Worm (Caenorhabditis elegans): ENCODE data around the gene tag-322.

The tag-322 gene

DNA sequence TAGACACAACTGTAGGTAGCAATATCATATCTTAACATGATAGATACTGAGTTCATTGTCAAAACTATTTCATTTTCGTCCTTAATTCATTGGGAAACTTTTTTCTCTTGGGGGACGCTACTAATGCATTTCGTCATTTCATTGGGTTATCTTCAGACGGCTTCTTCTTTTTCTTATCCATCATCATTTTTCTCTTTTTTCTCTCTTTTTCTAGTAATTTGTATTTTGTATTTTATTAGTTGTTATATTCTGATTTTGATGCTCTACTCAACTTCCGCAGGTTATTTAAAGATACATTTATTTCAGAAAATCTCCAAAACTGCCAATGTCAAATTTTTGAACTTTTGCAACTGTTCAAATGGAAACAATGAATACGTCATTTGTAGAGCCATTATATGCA is 41.8 kb downstream of the tag-322 start, which contains the start of gene npr-35:
TSS of gene npr-35 (plus strand) at position 301 of the 400 bp plus-strand sequence.
- TF ChIP-seq sptf-1 (tag; optimal IDR thresholded peaks at IDR 0.05) (no peak), unc-62 (GFP tag; optimal IDR thresholded peaks at IDR 0.05) (no peak), ztf-11 (tag; optimal IDR thresholded peaks at IDR 0.05) (no peak), nhr-237 (tag; optimal IDR thresholded peaks at IDR 0.05) (no peak), elt-1 (tag; optimal IDR thresholded peaks at IDR 0.05; ENCODE audit: borderline replicate concordance, insufficient read depth) (no peak), lsy-2 (tag; optimal IDR thresholded peaks at IDR 0.05) (no peak), ceh-39 (tag; optimal IDR thresholded peaks at IDR 0.05) (no peak), nhr-12 (tag; optimal IDR thresholded peaks at IDR 0.05) (no peak), ceh-43 (GFP tag; optimal IDR thresholded peaks at IDR 0.05) (no peak), mep-1 (tag; optimal IDR thresholded peaks at IDR 0.05) (no peak), unc-39 (tag; optimal IDR thresholded peaks at IDR 0.05) (no peak), ceh-83 (GFP tag; optimal IDR thresholded peaks at IDR 0.05) (no peak), sem-2 (GFP tag; optimal IDR thresholded peaks at IDR 0.05) (no peak), hlh-1 (tag; optimal IDR thresholded peaks at IDR 0.05) (no peak), zip-8 (tag; optimal IDR thresholded peaks at IDR 0.05) (no peak), flh-1 (GFP tag; optimal IDR thresholded peaks at IDR 0.05) (no peak), ces-1 (GFP tag; optimal IDR thresholded peaks at IDR 0.05) (no peak)

DNA sequence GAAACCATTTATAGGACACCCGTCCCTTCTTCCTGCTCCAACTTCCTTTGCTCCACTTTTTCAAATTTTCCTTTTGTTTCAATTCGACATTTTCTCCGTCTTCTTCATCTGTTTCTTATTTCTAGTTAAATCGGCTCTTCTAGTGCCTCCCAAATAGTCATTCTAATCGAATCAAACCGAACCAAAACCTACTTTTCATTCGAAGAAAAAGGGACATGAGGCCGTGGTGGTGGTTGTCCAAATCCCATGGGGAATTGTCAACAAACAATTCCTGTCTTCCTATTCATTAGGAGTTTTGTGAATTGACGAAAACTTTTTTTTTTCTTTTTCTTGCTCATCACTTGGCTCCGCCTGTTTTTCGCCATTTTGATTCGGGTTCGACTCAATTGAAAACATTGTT is 48.7 kb downstream of the tag-322 start:
- no peak for TF ChIP-seq hlh-1 (tag; optimal IDR thresholded peaks at IDR 0.05)
- peak; percentile 50 for TF ChIP-seq ces-1 (GFP tag; optimal IDR thresholded peaks at IDR 0.05)

DNA sequence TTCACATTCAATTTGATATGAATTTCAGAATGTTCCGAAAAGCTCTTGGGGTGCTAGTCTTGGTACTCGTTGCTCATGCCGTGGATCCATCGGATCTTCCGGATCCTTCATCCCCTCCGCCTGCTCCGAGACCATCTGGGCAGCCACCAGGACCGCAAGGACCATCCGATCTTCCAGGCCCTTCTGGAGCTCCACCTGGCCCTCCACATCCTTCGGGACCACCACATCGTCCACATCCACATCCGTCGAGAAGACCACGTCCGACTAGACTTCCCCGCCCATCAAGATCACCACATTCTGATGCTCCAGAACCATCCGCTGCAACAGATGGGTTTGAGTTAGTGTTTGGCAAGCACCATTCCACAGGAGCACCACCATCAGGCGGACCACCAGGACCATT is 50.7 kb downstream of the tag-322 start, which contains the start of gene clx-1:
TSS of gene clx-1 (plus strand) at position 30 of the 400 bp plus-strand sequence.
- no peak for TF ChIP-seq snpc-4 (tag; optimal IDR thresholded peaks at IDR 0.05)
- no peak for TF ChIP-seq ham-2 (GFP tag; optimal IDR thresholded peaks at IDR 0.05)
- TF ChIP-seq mab-5 (tag; optimal IDR thresholded peaks at IDR 0.05): no peak
- TF ChIP-seq cnd-1 (tag; optimal IDR thresholded peaks at IDR 0.05): no peak
- no peak for TF ChIP-seq elt-3 (tag; optimal IDR thresholded peaks at IDR 0.05)
- no peak for TF ChIP-seq lin-32 (GFP tag; optimal IDR thresholded peaks at IDR 0.05)
- TF ChIP-seq nhr-28 (tag; optimal IDR thresholded peaks at IDR 0.05): no peak
- TF ChIP-seq zip-8 (tag; optimal IDR thresholded peaks at IDR 0.05): no peak
- no peak for TF ChIP-seq unc-120 (tag; optimal IDR thresholded peaks at IDR 0.05; ENCODE audit: poor library complexity, severe bottlenecking)
- TF ChIP-seq unc-39 (tag; optimal IDR thresholded peaks at IDR 0.05): no peak
- TF ChIP-seq ztf-11 (tag; optimal IDR thresholded peaks at IDR 0.05): no peak
- TF ChIP-seq bed-3 (GFP tag; optimal IDR thresholded peaks at IDR 0.05): no peak
- no peak for TF ChIP-seq nhr-237 (tag; optimal IDR thresholded peaks at IDR 0.05)
- TF ChIP-seq ceh-39 (tag; optimal IDR thresholded peaks at IDR 0.05): no peak
- no peak for TF ChIP-seq mep-1 (tag; optimal IDR thresholded peaks at IDR 0.05)
- TF ChIP-seq tbx-8 (GFP tag; optimal IDR thresholded peaks at IDR 0.05): no peak
- no peak for TF ChIP-seq elt-1 (tag; optimal IDR thresholded peaks at IDR 0.05; ENCODE audit: borderline replicate concordance, insufficient read depth)
- no peak for TF ChIP-seq ces-1 (GFP tag; optimal IDR thresholded peaks at IDR 0.05)
- TF ChIP-seq drap-1 (GFP tag; optimal IDR thresholded peaks at IDR 0.05): no peak

DNA sequence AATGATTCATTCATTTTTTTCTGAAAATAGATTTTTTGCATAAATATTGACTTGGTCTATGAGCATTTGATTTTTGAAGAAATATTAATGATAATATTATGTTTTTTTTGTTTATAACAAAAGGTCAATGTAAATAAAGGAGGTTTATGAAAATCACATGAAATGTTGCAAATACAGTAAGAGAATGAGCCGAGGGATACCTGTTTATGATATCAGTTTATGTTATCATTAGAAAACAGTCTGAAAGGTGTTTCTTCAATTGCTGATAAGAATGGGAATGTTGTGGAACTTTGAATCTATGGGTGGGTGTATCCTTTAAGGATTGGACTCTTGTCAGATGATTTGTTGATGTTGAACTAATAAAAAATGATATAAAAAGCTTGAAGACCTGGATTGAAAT is 51.2 kb downstream of the tag-322 start:
- TF ChIP-seq mls-2 (tag; optimal IDR thresholded peaks at IDR 0.05) (no peak), ztf-11 (tag; optimal IDR thresholded peaks at IDR 0.05) (no peak), elt-3 (tag; optimal IDR thresholded peaks at IDR 0.05) (no peak), cnd-1 (tag; optimal IDR thresholded peaks at IDR 0.05) (no peak), hlh-1 (tag; optimal IDR thresholded peaks at IDR 0.05) (no peak)

Measured in whole organism, mixed stage, embryonic.